Fruit fly (Drosophila melanogaster) whole organism, embryonic: ENCODE results near the gene moody.
A peak's percentile ranks its signal among the peaks of the same experiment; 100 is the strongest.

Experiments used
- B-H2 ChIP-seq: fragments of 200-800 bp; sonication (Bioruptor generic); optimal IDR thresholded peaks from 2 replicates; lab custom pipeline; 2018; ENCODE audit warnings: missing biosample characterization, mild to moderate bottlenecking, missing genetic modification characterization
- Blimp-1 ChIP-seq: fragments of 200-800 bp; sonication (Bioruptor generic); optimal IDR thresholded peaks from 3 replicates; lab custom pipeline; 2018; ENCODE audit warnings: missing biosample characterization, missing genetic modification characterization, mild to moderate bottlenecking, moderate library complexity, missing genetic modification reagents
- CG10274 ChIP-seq: fragments of 200-800 bp; sonication (Bioruptor generic); optimal IDR thresholded peaks from 3 replicates; lab custom pipeline; 2017; ENCODE audit warnings: missing biosample characterization, mild to moderate bottlenecking, missing genetic modification characterization
- CG10565 ChIP-seq: fragments of 200-800 bp; sonication (Bioruptor generic); optimal IDR thresholded peaks from 3 replicates; lab custom pipeline; 2016; ENCODE audit warnings: missing biosample characterization, mild to moderate bottlenecking, missing genetic modification characterization
- CG10654 ChIP-seq: fragments of 200-800 bp; sonication (Bioruptor generic); optimal IDR thresholded peaks from 2 replicates; lab custom pipeline; 2016; ENCODE audit warnings: missing biosample characterization, missing genetic modification characterization
- CG11085 ChIP-seq: fragments of 200-800 bp; sonication (Bioruptor generic); IDR thresholded peaks from 2 replicates; pipeline ENCODE4 v1.3.6; 2022; ENCODE audit warnings: missing biosample characterization, missing genetic modification characterization
- CG11695 ChIP-seq: fragments of 200-800 bp; sonication (Bioruptor generic); IDR thresholded peaks from 3 replicates; pipeline ENCODE4 v1.3.6; 2022; ENCODE audit warnings: missing biosample characterization, missing genetic modification characterization
- CG11723 ChIP-seq: fragments of 200-800 bp; sonication (Bioruptor generic); optimal IDR thresholded peaks from 2 replicates; lab custom pipeline; 2017; ENCODE audit warnings: missing biosample characterization, mild to moderate bottlenecking, missing genetic modification characterization
- CG12155 ChIP-seq: fragments of 200-800 bp; sonication (Bioruptor generic); optimal IDR thresholded peaks from 3 replicates; lab custom pipeline; 2016; ENCODE audit warnings: missing biosample characterization, missing genetic modification characterization
- CG1233 ChIP-seq: fragments of 200-800 bp; sonication (Bioruptor generic); optimal IDR thresholded peaks from 4 replicates; lab custom pipeline; 2018; ENCODE audit warnings: missing biosample characterization, mild to moderate bottlenecking, missing genetic modification characterization
- CG14710 ChIP-seq: fragments of 200-800 bp; sonication (Bioruptor generic); optimal IDR thresholded peaks from 3 replicates; lab custom pipeline; 2019; ENCODE audit warnings: missing biosample characterization, mild to moderate bottlenecking, missing genetic modification characterization, moderate library complexity
- CG15011 ChIP-seq: fragments of 200-800 bp; sonication (Bioruptor generic); optimal IDR thresholded peaks from 3 replicates; lab custom pipeline; 2018; ENCODE audit warnings: missing biosample characterization, mild to moderate bottlenecking, missing genetic modification characterization
- CG15696 ChIP-seq: fragments of 200-800 bp; sonication (Bioruptor generic); optimal IDR thresholded peaks from 2 replicates; lab custom pipeline; 2019; ENCODE audit warnings: missing biosample characterization, mild to moderate bottlenecking, missing genetic modification characterization, moderate library complexity
- CG17361 ChIP-seq: fragments of 200-800 bp; sonication (Bioruptor generic); IDR thresholded peaks from 3 replicates; pipeline ENCODE4 v1.3.6; 2022; ENCODE audit warnings: missing biosample characterization, missing genetic modification characterization
- CG17829 ChIP-seq: fragments of 200-800 bp; optimal IDR thresholded peaks from 2 replicates; lab custom pipeline; 2019; ENCODE audit warnings: missing biosample characterization, mild to moderate bottlenecking, missing genetic modification characterization, moderate library complexity
- CG18262 ChIP-seq: fragments of 200-800 bp; optimal IDR thresholded peaks from 3 replicates; lab custom pipeline; 2019; ENCODE audit warnings: missing biosample characterization, mild to moderate bottlenecking, missing genetic modification characterization, moderate library complexity
- CG18764 ChIP-seq: fragments of 200-800 bp; sonication (Bioruptor generic); optimal IDR thresholded peaks from 3 replicates; lab custom pipeline; 2016; ENCODE audit warnings: missing biosample characterization, missing genetic modification characterization
- CG3163 ChIP-seq: fragments of 200-800 bp; sonication (Bioruptor generic); optimal IDR thresholded peaks from 3 replicates; lab custom pipeline; 2016; ENCODE audit warnings: missing biosample characterization, missing genetic modification characterization
- CG3407 ChIP-seq: fragments of 200-800 bp; sonication (Bioruptor generic); optimal IDR thresholded peaks from 2 replicates; lab custom pipeline; 2018; ENCODE audit warnings: missing biosample characterization, mild to moderate bottlenecking, missing genetic modification characterization
- CG34422 ChIP-seq: fragments of 200-800 bp; sonication (Bioruptor generic); IDR thresholded peaks from 3 replicates; pipeline ENCODE4 v1.3.6; 2022; ENCODE audit warnings: missing biosample characterization, missing genetic modification characterization
- CG4282 ChIP-seq: fragments of 200-800 bp; sonication (Bioruptor generic); optimal IDR thresholded peaks from 2 replicates; lab custom pipeline; 2016; ENCODE audit warnings: missing biosample characterization, missing genetic modification characterization
- CG4730 ChIP-seq: fragments of 200-800 bp; sonication (Bioruptor generic); IDR thresholded peaks from 2 replicates; pipeline ENCODE4 v1.3.6; 2022; ENCODE audit warnings: missing biosample characterization, missing genetic modification characterization
- CG6765 ChIP-seq: fragments of 200-800 bp; sonication (Bioruptor generic); optimal IDR thresholded peaks from 3 replicates; lab custom pipeline; 2017; ENCODE audit warnings: missing biosample characterization, mild to moderate bottlenecking, missing genetic modification characterization
- CG7556 ChIP-seq: fragments of 200-800 bp; sonication (Bioruptor generic); optimal IDR thresholded peaks from 2 replicates; lab custom pipeline; 2017; ENCODE audit warnings: missing biosample characterization, mild to moderate bottlenecking, missing genetic modification characterization
- CG7839 ChIP-seq: fragments of 200-800 bp; sonication (Bioruptor generic); optimal IDR thresholded peaks from 3 replicates; lab custom pipeline; 2018; ENCODE audit warnings: missing biosample characterization, mild to moderate bottlenecking, missing genetic modification characterization, moderate library complexity
- CG9437 ChIP-seq: fragments of 200-800 bp; sonication (Bioruptor generic); optimal IDR thresholded peaks from 2 replicates; lab custom pipeline; 2018; ENCODE audit warnings: missing biosample characterization, mild to moderate bottlenecking, missing genetic modification characterization
- Camta ChIP-seq: fragments of 200-800 bp; sonication (Bioruptor generic); optimal IDR thresholded peaks from 2 replicates; lab custom pipeline; 2016; ENCODE audit warnings: missing biosample characterization, missing genetic modification characterization
- CkIIα-i1 ChIP-seq: fragments of 200-800 bp; sonication (Bioruptor generic); IDR thresholded peaks from 2 replicates; pipeline ENCODE4 v1.3.6; 2022; ENCODE audit warnings: missing biosample characterization, missing genetic modification characterization
- D ChIP-seq, 2 experiments: fragments of 200-800 bp in 1 of 2; fragments of >200 bp in 1 of 2; sonication (Bioruptor generic) in 1 of 2; optimal IDR thresholded peaks; 2 replicates in 1 of 2; 3 replicates in 1 of 2; lab custom pipeline; 2017; ENCODE audit warnings: mild to moderate bottlenecking in 1 of 2, missing biosample characterization in 1 of 2, missing genetic modification characterization in 1 of 2, missing genetic modification reagents in 1 of 2
- Lhr ChIP-seq: fragments of 200-800 bp; sonication (Bioruptor generic); optimal IDR thresholded peaks from 3 replicates; lab custom pipeline; 2017; ENCODE audit warnings: mild to moderate bottlenecking, missing biosample characterization, missing genetic modification reagents, missing genetic modification characterization
- MTF-1 ChIP-seq: fragments of 200-800 bp; sonication (Bioruptor generic); optimal IDR thresholded peaks from 2 replicates; lab custom pipeline; 2018; ENCODE audit warnings: missing biosample characterization, mild to moderate bottlenecking, missing genetic modification characterization, borderline replicate concordance
- Mes4 ChIP-seq: fragments of 200-800 bp; sonication (Bioruptor generic); optimal IDR thresholded peaks from 2 replicates; lab custom pipeline; 2016; ENCODE audit warnings: missing biosample characterization, missing genetic modification characterization
- Ptx1 ChIP-seq: fragments of 200-800 bp; sonication (Bioruptor generic); IDR thresholded peaks from 2 replicates; pipeline ENCODE4 v1.3.6; 2022; ENCODE audit warnings: missing biosample characterization, missing genetic modification characterization
- Xrp1 ChIP-seq: fragments of 200-800 bp; sonication (Bioruptor generic); IDR thresholded peaks from 2 replicates; pipeline ENCODE4 v1.3.6; 2022; ENCODE audit warnings: missing biosample characterization, missing genetic modification characterization
- ara ChIP-seq: fragments of 200-800 bp; sonication (Bioruptor generic); IDR thresholded peaks from 2 replicates; pipeline ENCODE4 v1.3.6; 2022; ENCODE audit warnings: missing biosample characterization, missing genetic modification characterization
- gcm2 ChIP-seq: fragments of 200-800 bp; sonication (Bioruptor generic); optimal IDR thresholded peaks from 2 replicates; lab custom pipeline; 2016; ENCODE audit warnings: missing biosample characterization, missing genetic modification characterization
- grau ChIP-seq: fragments of 200-800 bp; optimal IDR thresholded peaks from 3 replicates; lab custom pipeline; 2019; ENCODE audit warnings: missing biosample characterization, mild to moderate bottlenecking, missing genetic modification characterization, moderate library complexity
- gro ChIP-seq: fragments of 200-800 bp; sonication (Bioruptor generic); optimal IDR thresholded peaks from 2 replicates; lab custom pipeline; 2016; ENCODE audit warnings: missing biosample characterization, missing genetic modification characterization
- lmd ChIP-seq: fragments of 200-800 bp; sonication (Bioruptor generic); IDR thresholded peaks from 2 replicates; pipeline ENCODE4 v1.3.6; 2022; ENCODE audit warnings: missing biosample characterization, missing genetic modification characterization
- onecut ChIP-seq: fragments of 200-800 bp; sonication (Bioruptor generic); IDR thresholded peaks from 2 replicates; pipeline ENCODE4 v1.3.6; 2022; ENCODE audit warnings: missing biosample characterization, missing genetic modification characterization
- psq ChIP-seq: fragments of 200-800 bp; sonication (Bioruptor generic); optimal IDR thresholded peaks from 2 replicates; lab custom pipeline; 2017; ENCODE audit warnings: missing biosample characterization, missing genetic modification characterization
- pum ChIP-seq: fragments of 200-800 bp; sonication (Bioruptor generic); optimal IDR thresholded peaks from 2 replicates; lab custom pipeline; 2016; ENCODE audit warnings: missing biosample characterization, missing genetic modification characterization
- sens ChIP-seq: fragments of 200-800 bp; sonication (Bioruptor generic); peaks from one replicate; lab custom pipeline; 2016; ENCODE audit warnings: missing biosample characterization, missing genetic modification characterization
- shn ChIP-seq: fragments of 200-800 bp; sonication (Bioruptor generic); optimal IDR thresholded peaks from 3 replicates; lab custom pipeline; 2016; ENCODE audit warnings: missing biosample characterization, missing genetic modification characterization
- slp2 ChIP-seq: fragments of 200-800 bp; sonication (Bioruptor generic); optimal IDR thresholded peaks from 2 replicates; lab custom pipeline; 2016; ENCODE audit warnings: missing biosample characterization, missing genetic modification characterization
- stwl ChIP-seq: fragments of 200-800 bp; sonication (Bioruptor generic); optimal IDR thresholded peaks from 3 replicates; lab custom pipeline; 2018; ENCODE audit warnings: missing biosample characterization, mild to moderate bottlenecking, missing genetic modification characterization, moderate library complexity
- trh ChIP-seq: fragments of 200-800 bp; sonication (Bioruptor generic); optimal IDR thresholded peaks from 2 replicates; lab custom pipeline; 2016; ENCODE audit warnings: missing biosample characterization, missing genetic modification characterization
- twi ChIP-seq: fragments of 200-800 bp; optimal IDR thresholded peaks from 2 replicates; lab custom pipeline; 2019; ENCODE audit warnings: missing biosample characterization, mild to moderate bottlenecking, missing genetic modification characterization, moderate library complexity
- vfl ChIP-seq: fragments of 200-800 bp; sonication (Bioruptor generic); optimal IDR thresholded peaks from 2 replicates; lab custom pipeline; 2016; ENCODE audit warnings: missing biosample characterization, missing genetic modification characterization
- zfh2 ChIP-seq: fragments of 200-800 bp; sonication (Bioruptor generic); optimal IDR thresholded peaks from 2 replicates; lab custom pipeline; 2016; ENCODE audit warnings: missing biosample characterization, missing genetic modification characterization

Gene moody

dm6 chrX:2041312-2041918 lies 8.5 kb downstream of the moody start, which contains the start of gene CG4313 (continued):
- peak; percentile 57 for TF ChIP-seq CG9437 (GFP tag; lab: Kevin White, UChicago)
- peak; percentile 13 for TF ChIP-seq Lhr (GFP tag; lab: Kevin White, UChicago)
- TF ChIP-seq gro = peak; percentile 60
- TF ChIP-seq CG15011 (GFP tag; lab: Kevin White, UChicago) = no peak
- peak; percentile 70 for TF ChIP-seq CG14710
- TF ChIP-seq pum = peak; percentile 67
- peak; percentile 59; the same call in 2 of the 3 replicates for TF ChIP-seq CG11695 (GFP tag; lab: Robert Waterston, UW)
- TF ChIP-seq Xrp1 (GFP tag; lab: Robert Waterston, UW) = peak; percentile 67; the same call in 1 of the 2 replicates
- TF ChIP-seq CG7556 = peak; percentile 56
- peak; percentile 60 for TF ChIP-seq slp2
- TF ChIP-seq CG3163 = peak; percentile 29
- peak; percentile 72 for TF ChIP-seq CG15696 (tag; lab: Kevin White, UChicago)
- TF ChIP-seq ara (GFP tag; lab: Robert Waterston, UW) = peak; percentile 50; the same call in 1 of the 2 replicates
- no peak for TF ChIP-seq psq (GFP tag; lab: Kevin White, UChicago)
- peak; percentile 49 for TF ChIP-seq twi
- TF ChIP-seq stwl = peak; percentile 24
- peak; percentile 58 for TF ChIP-seq B-H2 (GFP tag; lab: Kevin White, UChicago)
- TF ChIP-seq Mes4 (GFP tag; lab: Kevin White, UChicago) = peak; percentile 60
- TF ChIP-seq Camta (GFP tag; lab: Kevin White, UChicago) = peak; percentile 53
- no peak for TF ChIP-seq CkIIα-i1 (GFP tag; lab: Robert Waterston, UW)
- no peak for TF ChIP-seq CG6765
- TF ChIP-seq vfl = peak; percentile 31
- TF ChIP-seq CG17829 (tag; lab: Kevin White, UChicago) = peak; percentile 66
- TF ChIP-seq CG1233 (GFP tag; lab: Kevin White, UChicago) = peak; percentile 70
- peak; percentile 97 for TF ChIP-seq sens (GFP tag; lab: Kevin White, UChicago)
- peak; percentile 61 for TF ChIP-seq CG18262 (tag; lab: Kevin White, UChicago)
- TF ChIP-seq CG4730 (GFP tag; lab: Robert Waterston, UW) = peak; percentile 33; the same call in 1 of the 2 replicates
- no peak for TF ChIP-seq gcm2 (GFP tag; lab: Kevin White, UChicago)
- TF ChIP-seq D (optimal IDR thresholded peaks at IDR 0.05; lab: Kevin White, UChicago) = no peak
- peak; percentile 43 for TF ChIP-seq D (GFP tag; optimal IDR thresholded peaks at IDR 0.05; lab: Kevin White, UChicago)
- TF ChIP-seq lmd (GFP tag; lab: Robert Waterston, UW) = peak; percentile 75; the same call in 1 of the 2 replicates
- TF ChIP-seq CG34422 (GFP tag; lab: Robert Waterston, UW) = peak; percentile 55; the same call in 2 of the 3 replicates
- no peak for TF ChIP-seq CG10274 (GFP tag; lab: Kevin White, UChicago)
- peak; percentile 52 for TF ChIP-seq CG10654 (GFP tag; lab: Kevin White, UChicago)
- TF ChIP-seq CG10565 = no peak
- TF ChIP-seq CG3407 (GFP tag; lab: Kevin White, UChicago) = peak; percentile 26
- TF ChIP-seq CG7839 (tag; lab: Kevin White, UChicago) = peak; percentile 74
- no peak for TF ChIP-seq trh
- TF ChIP-seq Ptx1 (GFP tag; lab: Robert Waterston, UW) = peak; percentile 76
- peak; percentile 37 for TF ChIP-seq CG11723 (GFP tag; lab: Kevin White, UChicago)
- peak; percentile 61 for TF ChIP-seq CG12155 (GFP tag; lab: Kevin White, UChicago)
- TF ChIP-seq shn (GFP tag; lab: Kevin White, UChicago) = peak; percentile 72
- peak; percentile 75 for TF ChIP-seq grau
- TF ChIP-seq MTF-1 = no peak
- peak; percentile 76 for TF ChIP-seq zfh2 (GFP tag; lab: Kevin White, UChicago)
- TF ChIP-seq CG11085 (GFP tag; lab: Robert Waterston, UW) = peak; percentile 67
- peak; percentile 12 for TF ChIP-seq CG18764 (GFP tag; lab: Kevin White, UChicago)
- peak; percentile 79 for TF ChIP-seq CG17361
- no peak for TF ChIP-seq CG4282 (GFP tag; lab: Kevin White, UChicago)
- TF ChIP-seq onecut = no peak
- TF ChIP-seq Blimp-1 = peak; percentile 44
